Fruit fly (Drosophila melanogaster) whole organism, prepupa: ENCODE results near the gene CG9727.

Source experiments
- CG10631 ChIP-seq: fragments of 200-800 bp; sonication (Bioruptor generic); optimal IDR thresholded peaks from 2 replicates; lab custom pipeline; 2016; ENCODE audit warnings: missing biosample characterization, missing genetic modification characterization
- CG31627 ChIP-seq: fragments of 200-800 bp; sonication (Bioruptor generic); optimal IDR thresholded peaks from 3 replicates; lab custom pipeline; 2016; ENCODE audit warnings: missing biosample characterization, missing genetic modification characterization
- CG32006 ChIP-seq: fragments of 200-800 bp; sonication (Bioruptor generic); optimal IDR thresholded peaks from 3 replicates; lab custom pipeline; 2017; ENCODE audit warnings: missing biosample characterization, mild to moderate bottlenecking, missing genetic modification characterization
- Hr38 ChIP-seq: sonication (Bioruptor generic); optimal IDR thresholded peaks from 2 replicates; lab custom pipeline; 2016; ENCODE audit warnings: missing biosample characterization, missing genetic modification characterization
- Sox102F ChIP-seq: fragments of 200-800 bp; sonication (Bioruptor generic); optimal IDR thresholded peaks from 2 replicates; lab custom pipeline; 2016; ENCODE audit warnings: missing biosample characterization, mild to moderate bottlenecking, missing genetic modification characterization
- acj6 ChIP-seq: fragments of 200-800 bp; sonication (Bioruptor generic); optimal IDR thresholded peaks from 3 replicates; lab custom pipeline; 2016; ENCODE audit warnings: missing biosample characterization, missing genetic modification characterization
- fd85E ChIP-seq: fragments of 200-800 bp; sonication (Bioruptor generic); optimal IDR thresholded peaks from 3 replicates; lab custom pipeline; 2016; ENCODE audit warnings: missing biosample characterization, missing genetic modification characterization
- salr ChIP-seq, 2 experiments: fragments of 200-800 bp; sonication (Bioruptor generic); optimal IDR thresholded peaks; 3 replicates each; lab custom pipeline; 2016 to 2018; ENCODE audit warnings: missing biosample characterization in 2 of 2, missing genetic modification characterization in 2 of 2, mild to moderate bottlenecking in 1 of 2

DNA sequence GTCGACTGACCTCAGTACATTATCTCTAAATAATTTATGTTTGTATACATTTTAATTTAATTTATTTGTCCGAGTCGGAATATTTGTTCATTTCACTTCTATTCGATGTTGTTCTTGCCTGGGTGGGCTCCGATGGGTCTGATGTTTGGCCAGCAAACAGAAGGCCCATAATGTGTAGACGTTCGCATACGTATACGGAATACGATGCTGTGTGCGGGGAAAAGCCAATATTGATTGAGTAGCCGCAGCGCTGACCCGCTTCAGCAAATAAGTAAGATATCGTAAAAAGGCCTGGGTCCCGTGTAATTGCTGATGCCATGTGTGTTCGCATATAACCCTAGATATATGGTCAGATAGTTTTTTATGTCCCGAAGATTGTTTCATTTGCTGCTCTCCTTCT, 47.9 kb upstream of the CG9727 start:
- TF ChIP-seq salr (GFP tag; optimal IDR thresholded peaks at IDR 0.05; lab: Kevin White, UChicago), result no peak
- TF ChIP-seq CG31627 (GFP tag; lab: Kevin White, UChicago), result no peak
- TF ChIP-seq fd85E (GFP tag; lab: Kevin White, UChicago), result no peak
- no peak for TF ChIP-seq Hr38 (GFP tag; lab: Kevin White, UChicago)
- no peak for TF ChIP-seq acj6 (GFP tag; lab: Kevin White, UChicago)
- no peak for TF ChIP-seq CG32006 (GFP tag; lab: Kevin White, UChicago)
- TF ChIP-seq Sox102F (GFP tag; lab: Kevin White, UChicago), result no peak
- TF ChIP-seq CG10631, result no peak
